Worm (Caenorhabditis elegans) whole organism, young adult: ENCODE data around the gene fah-1.

ENCODE experiments used
- C06A6.2 ChIP-seq: fragments of 200-800 bp; sonication (Bioruptor generic); conservative IDR thresholded peaks from 2 replicates; pipeline ENCODE4 v1.3.6; 2022; ENCODE audit warnings: missing genetic modification characterization, missing compliant biosample characterization
- Y56A3A.18 ChIP-seq: fragments of 200-800 bp; sonication (Bioruptor generic); IDR thresholded peaks from 2 replicates; pipeline ENCODE4 v1.3.6; 2022; ENCODE audit warnings: missing genetic modification reagents, missing genetic modification characterization, missing compliant biosample characterization
- attf-3 ChIP-seq: fragments of 200-800 bp; sonication (Bioruptor generic); conservative IDR thresholded peaks from 2 replicates; pipeline ENCODE4 v1.3.6; 2022; ENCODE audit warnings: missing genetic modification reagents, missing genetic modification characterization, missing compliant biosample characterization
- ceh-58 ChIP-seq: fragments of 200-800 bp; sonication (Bioruptor generic); IDR thresholded peaks from 2 replicates; pipeline ENCODE4 v1.3.6; 2022; ENCODE audit warnings: missing genetic modification characterization, missing compliant biosample characterization
- ceh-79 ChIP-seq: sonication (generic microtip); optimal IDR thresholded peaks from 2 replicates; lab custom pipeline; 2017; ENCODE audit warnings: mild to moderate bottlenecking, missing genetic modification characterization, missing compliant biosample characterization
- let-607 ChIP-seq, 2 experiments: fragments of 200-800 bp in 1 of 2; sonication (Bioruptor generic) in 1 of 2; sonication (generic microtip) in 1 of 2; optimal IDR thresholded peaks; 2 replicates each; lab custom pipeline; 2016 to 2018; ENCODE audit warnings: mild to moderate bottlenecking in 2 of 2, missing compliant biosample characterization in 2 of 2, missing genetic modification characterization in 2 of 2, moderate library complexity in 2 of 2, missing genotype in 1 of 2
- lin-40 ChIP-seq: sonication (generic microtip); optimal IDR thresholded peaks from 2 replicates; lab custom pipeline; 2016; ENCODE audit warnings: missing genetic modification characterization, mild to moderate bottlenecking, missing compliant biosample characterization, missing genotype, missing genetic modification reagents
- lir-1 ChIP-seq: fragments of 200-800 bp; sonication (Bioruptor generic); conservative IDR thresholded peaks from 2 replicates; pipeline ENCODE4 v1.3.6; 2022; ENCODE audit warnings: missing genetic modification reagents, missing genetic modification characterization, missing compliant biosample characterization
- mel-28 ChIP-seq: sonication (generic microtip); optimal IDR thresholded peaks from 2 replicates; lab custom pipeline; 2016; ENCODE audit warnings: borderline replicate concordance, mild to moderate bottlenecking, missing genetic modification characterization, missing compliant biosample characterization
- mxl-1 ChIP-seq: sonication (generic microtip); optimal IDR thresholded peaks from 2 replicates; lab custom pipeline; 2016; ENCODE audit warnings: missing genetic modification characterization, missing compliant biosample characterization
- snpc-3.4 ChIP-seq: sonication (generic microtip); optimal IDR thresholded peaks from 2 replicates; lab custom pipeline; 2017; ENCODE audit warnings: missing genetic modification characterization, mild to moderate bottlenecking, missing compliant biosample characterization, antibody characterized with exemption, moderate library complexity, missing genotype, missing genetic modification reagents
- snpc-4 ChIP-seq, 5 experiments: fragments of 150-350 bp in 1 of 5; sonication (generic microtip) in 4 of 5; optimal IDR thresholded peaks; 2 replicates each; lab custom pipeline; 2014 to 2018; ENCODE audit warnings: missing genetic modification characterization in 5 of 5, missing biosample characterization in 3 of 5, antibody characterized with exemption in 2 of 5, mild to moderate bottlenecking in 2 of 5, missing compliant biosample characterization in 2 of 5, missing genotype in 2 of 5, moderate library complexity in 2 of 5, missing genetic modification reagents in 1 of 5
- ztf-22 ChIP-seq: fragments of 200-800 bp; sonication (Bioruptor generic); optimal IDR thresholded peaks from 2 replicates; lab custom pipeline; 2018; ENCODE audit warnings: mild to moderate bottlenecking, missing genetic modification characterization, moderate library complexity, missing compliant biosample characterization

DNA sequence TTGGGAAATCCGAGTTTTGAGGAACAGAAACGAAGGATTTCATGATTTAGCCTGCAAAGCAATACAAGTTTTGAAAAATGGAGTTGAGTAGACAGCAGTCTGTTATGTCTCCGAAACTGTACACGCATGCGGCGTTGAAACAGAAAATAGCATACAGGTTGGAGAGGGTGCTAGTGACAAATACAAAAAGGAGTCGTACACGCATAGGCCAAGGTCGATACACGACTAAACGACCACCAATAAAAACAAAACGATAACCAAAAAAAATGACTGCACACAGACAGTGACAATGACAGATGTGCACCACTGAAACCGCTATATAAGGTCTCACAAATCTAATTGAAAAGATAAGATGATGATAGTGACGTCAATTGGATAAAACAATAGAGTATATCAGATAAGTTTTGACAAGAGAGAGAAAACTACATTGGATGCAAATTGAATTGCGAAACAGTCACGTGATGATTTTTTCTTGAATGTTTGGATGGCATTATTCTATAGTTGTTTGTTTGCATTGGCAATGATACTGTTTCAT lies at the start of gene fah-1:
- TF ChIP-seq snpc-4 (GFP tag; optimal IDR thresholded peaks at IDR 0.05; lab: Kevin White, UChicago) (no peak), snpc-4 (tag; optimal IDR thresholded peaks at IDR 0.05; lab: Kevin White, UChicago) (no peak), ceh-79 (tag; lab: Kevin White, UChicago) (no peak), Y56A3A.18 (GFP tag; lab: Robert Waterston, UW) (no peak), lir-1 (GFP tag; lab: Robert Waterston, UW) (no peak), lin-40 (tag; lab: Kevin White, UChicago) (peak; percentile 69), mxl-1 (tag; lab: Kevin White, UChicago) (no peak), C06A6.2 (GFP tag; lab: Robert Waterston, UW) (no peak), mel-28 (tag; lab: Kevin White, UChicago) (no peak), ceh-58 (no peak), let-607 (tag; optimal IDR thresholded peaks at IDR 0.05; lab: Kevin White, UChicago) (no peak), attf-3 (GFP tag; lab: Robert Waterston, UW) (no peak), ztf-22 (GFP tag; lab: Kevin White, UChicago) (no peak), snpc-3.4 (tag; lab: Kevin White, UChicago) (no peak)
